Worm (Caenorhabditis elegans): ENCODE results near the gene srt-36.

DNA sequence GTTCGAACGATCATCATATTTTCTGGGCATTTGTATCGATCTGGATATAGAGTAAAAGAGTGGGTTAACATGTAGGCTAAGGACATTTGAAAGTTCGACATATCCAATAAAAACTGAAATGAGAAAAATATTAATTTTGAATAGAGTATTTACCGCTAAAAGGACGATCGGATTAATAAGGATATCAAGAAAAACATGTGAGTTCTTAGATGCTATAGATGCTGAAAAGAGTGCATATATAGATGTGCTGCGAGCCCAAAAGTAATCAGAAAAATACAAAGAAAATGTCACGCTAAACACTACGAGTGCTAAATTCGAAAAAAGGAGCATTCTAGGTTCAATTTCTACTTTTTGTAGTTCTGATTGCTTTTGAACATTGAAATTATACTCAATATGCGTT, 25.7 kb downstream of the srt-36 start, which contains the start of gene srt-12:
- TF ChIP-seq nhr-12 (tag; optimal IDR thresholded peaks at IDR 0.05) (no peak), blmp-1 (tag; optimal IDR thresholded peaks at IDR 0.05) (no peak), lin-13 (tag; optimal IDR thresholded peaks at IDR 0.05) (no peak)
